Fruit fly (Drosophila melanogaster): Measurements from ENCODE around the gene CG10657.

CG10657 gene

dm6 chr3L:12490418-12491035 is 6.5 kb downstream of the CG10657 start, which contains the start of gene CG10660:
CG10660 (minus strand) TSS chr3L:12490676.
- TF ChIP-seq rn (GFP tag; IDR thresholded peaks at IDR 0.05) (peak; percentile 81; the same call in 1 of the 2 replicates), CG15710 (tag; optimal IDR thresholded peaks at IDR 0.05) (peak; percentile 87), CG12605 (GFP tag; IDR thresholded peaks at IDR 0.05) (peak; percentile 93), CG32121 (GFP tag; IDR thresholded peaks at IDR 0.05) (peak; percentile 95), CG8301 (tag; optimal IDR thresholded peaks at IDR 0.05) (peak; percentile 94), CG34367 (tag; optimal IDR thresholded peaks at IDR 0.05) (peak; percentile 89), Snoo (tag; optimal IDR thresholded peaks at IDR 0.05) (peak; percentile 85), D1 (tag; optimal IDR thresholded peaks at IDR 0.05) (peak; percentile 69), CG17806 (tag; optimal IDR thresholded peaks at IDR 0.05) (peak; percentile 89), gl (tag; optimal IDR thresholded peaks at IDR 0.05) (peak; percentile 61), CG8159 (tag; optimal IDR thresholded peaks at IDR 0.05) (peak; percentile 89), CG4496 (GFP tag; IDR thresholded peaks at IDR 0.05) (peak; percentile 96), Pif1B (GFP tag; optimal IDR thresholded peaks at IDR 0.05) (peak; percentile 96), Pif1A (GFP tag; optimal IDR thresholded peaks at IDR 0.05) (peak; percentile 94), fd96Ca (GFP tag; IDR thresholded peaks at IDR 0.05) (peak; percentile 96), Ets98B (GFP tag; IDR thresholded peaks at IDR 0.05) (peak; percentile 97), CG10348 (GFP tag; IDR thresholded peaks at IDR 0.05) (peak; percentile 79; the same call in 1 of the 2 replicates), CG14655 (GFP tag; optimal IDR thresholded peaks at IDR 0.05) (peak; percentile 94), CG9948 (tag; optimal IDR thresholded peaks at IDR 0.05) (peak; percentile 85), CG13204 (GFP tag; optimal IDR thresholded peaks at IDR 0.05) (peak; percentile 60), EcR (GFP tag; optimal IDR thresholded peaks at IDR 0.05) (peak; percentile 50)

- TF ChIP-seq CG10348 (GFP tag; IDR thresholded peaks at IDR 0.05): no peak
- TF ChIP-seq CG14655 (GFP tag; optimal IDR thresholded peaks at IDR 0.05): no peak
- TF ChIP-seq CG8159 (tag; optimal IDR thresholded peaks at IDR 0.05): no peak
- TF ChIP-seq CG15710 (tag; optimal IDR thresholded peaks at IDR 0.05): no peak
- TF ChIP-seq CG12605 (GFP tag; IDR thresholded peaks at IDR 0.05): peak; percentile 46
- TF ChIP-seq CG32121 (GFP tag; IDR thresholded peaks at IDR 0.05): 0 out of 2 replicates have a peak, but pooled peaks have one; percentile 20
- no peak for TF ChIP-seq CG8301 (tag; optimal IDR thresholded peaks at IDR 0.05)
- peak; percentile 87 for TF ChIP-seq EcR (GFP tag; optimal IDR thresholded peaks at IDR 0.05)
- TF ChIP-seq gl (tag; optimal IDR thresholded peaks at IDR 0.05): peak; percentile 25
- TF ChIP-seq Ets98B (GFP tag; IDR thresholded peaks at IDR 0.05): peak; percentile 53; the same call in 1 of the 2 replicates
- TF ChIP-seq Pif1B (GFP tag; optimal IDR thresholded peaks at IDR 0.05): peak; percentile 52
- TF ChIP-seq fd96Ca (GFP tag; IDR thresholded peaks at IDR 0.05): peak; percentile 44; the same call in 1 of the 3 replicates
- TF ChIP-seq Pif1A (GFP tag; optimal IDR thresholded peaks at IDR 0.05): no peak
- no peak for TF ChIP-seq D1 (tag; optimal IDR thresholded peaks at IDR 0.05)
- TF ChIP-seq rn (GFP tag; IDR thresholded peaks at IDR 0.05): no peak
- TF ChIP-seq CG4496 (GFP tag; IDR thresholded peaks at IDR 0.05): no peak
- TF ChIP-seq CG17806 (tag; optimal IDR thresholded peaks at IDR 0.05): no peak
Observed at dm6 chr3L:12489952-12490351, 7.1 kb downstream of the CG10657 start.

dm6 chr3L:12486175-12486574 is 10.8 kb downstream of the CG10657 start:
- TF ChIP-seq CG13204 (GFP tag; optimal IDR thresholded peaks at IDR 0.05): no peak
- TF ChIP-seq CG8301 (tag; optimal IDR thresholded peaks at IDR 0.05): no peak
- TF ChIP-seq CG32121 (GFP tag; IDR thresholded peaks at IDR 0.05): no peak
- no peak for TF ChIP-seq CG34367 (tag; optimal IDR thresholded peaks at IDR 0.05)
- TF ChIP-seq CG10348 (GFP tag; IDR thresholded peaks at IDR 0.05): no peak
- TF ChIP-seq CG8159 (tag; optimal IDR thresholded peaks at IDR 0.05): no peak
- no peak for TF ChIP-seq fd96Ca (GFP tag; IDR thresholded peaks at IDR 0.05)

dm6 chr3L:12484948-12485347 is 12.1 kb downstream of the CG10657 start, which contains the start of gene CG10663:
CG10663 (minus strand) TSS chr3L:12485035.
- TF ChIP-seq EcR (GFP tag; optimal IDR thresholded peaks at IDR 0.05): peak; percentile 20
- TF ChIP-seq CG10348 (GFP tag; IDR thresholded peaks at IDR 0.05): no peak
- TF ChIP-seq CG4496 (GFP tag; IDR thresholded peaks at IDR 0.05): peak; percentile 77
- peak; percentile 21 for TF ChIP-seq CG8301 (tag; optimal IDR thresholded peaks at IDR 0.05)
- no peak for TF ChIP-seq CG34367 (tag; optimal IDR thresholded peaks at IDR 0.05)
- TF ChIP-seq CG13204 (GFP tag; optimal IDR thresholded peaks at IDR 0.05): peak; percentile 22
- peak; percentile 51 for TF ChIP-seq Ets98B (GFP tag; IDR thresholded peaks at IDR 0.05)
- TF ChIP-seq CG14655 (GFP tag; optimal IDR thresholded peaks at IDR 0.05): peak; percentile 22
- no peak for TF ChIP-seq gl (tag; optimal IDR thresholded peaks at IDR 0.05)

dm6 chr3L:12484464-12484863 is 12.6 kb downstream of the CG10657 start:
- TF ChIP-seq CG32121 (GFP tag; IDR thresholded peaks at IDR 0.05): peak; percentile 16; the same call in 1 of the 2 replicates
- TF ChIP-seq CG4496 (GFP tag; IDR thresholded peaks at IDR 0.05): 0 out of 3 replicates have a peak, but pooled peaks have one; percentile 38
- no peak for TF ChIP-seq CG8159 (tag; optimal IDR thresholded peaks at IDR 0.05)

dm6 chr3L:12482917-12483316 is 14.1 kb downstream of the CG10657 start:
- TF ChIP-seq CG8301 (tag; optimal IDR thresholded peaks at IDR 0.05) (peak; percentile 80), CG32121 (GFP tag; IDR thresholded peaks at IDR 0.05) (peak; percentile 88), CG12605 (GFP tag; IDR thresholded peaks at IDR 0.05) (peak; percentile 73), CG14655 (GFP tag; optimal IDR thresholded peaks at IDR 0.05) (peak; percentile 86), Pif1A (GFP tag; optimal IDR thresholded peaks at IDR 0.05) (peak; percentile 61), fd96Ca (GFP tag; IDR thresholded peaks at IDR 0.05) (peak; percentile 50; the same call in 2 of the 3 replicates), D1 (tag; optimal IDR thresholded peaks at IDR 0.05) (no peak), rn (GFP tag; IDR thresholded peaks at IDR 0.05) (peak; percentile 59; the same call in 1 of the 2 replicates), CG4496 (GFP tag; IDR thresholded peaks at IDR 0.05) (peak; percentile 73; the same call in 2 of the 3 replicates), CG34367 (tag; optimal IDR thresholded peaks at IDR 0.05) (peak; percentile 37), CG17806 (tag; optimal IDR thresholded peaks at IDR 0.05) (peak; percentile 51), Ets98B (GFP tag; IDR thresholded peaks at IDR 0.05) (peak; percentile 77), CG10348 (GFP tag; IDR thresholded peaks at IDR 0.05) (0 out of 2 replicates have a peak, but pooled peaks have one; percentile 43), Snoo (tag; optimal IDR thresholded peaks at IDR 0.05) (no peak), Pif1B (GFP tag; optimal IDR thresholded peaks at IDR 0.05) (peak; percentile 53), CG15710 (tag; optimal IDR thresholded peaks at IDR 0.05) (peak; percentile 65), CG8159 (tag; optimal IDR thresholded peaks at IDR 0.05) (peak; percentile 73), CG13204 (GFP tag; optimal IDR thresholded peaks at IDR 0.05) (peak; percentile 9), gl (tag; optimal IDR thresholded peaks at IDR 0.05) (no peak), CG9948 (tag; optimal IDR thresholded peaks at IDR 0.05) (peak; percentile 66), EcR (GFP tag; optimal IDR thresholded peaks at IDR 0.05) (no peak)

Measured in whole organism, pupa.